Worm (Caenorhabditis elegans) whole organism, mixed stage, embryonic: ENCODE measurements around the gene ntr-2.
"Not testable (repeated sequence)": the region's sequence is repeated elsewhere in the genome, so short reads cannot be mapped to it uniquely, and the experiment has no call there.

Experiments used
- M03D4.4 ChIP-seq: sonication (generic microtip); optimal IDR thresholded peaks from 2 replicates; lab custom pipeline; 2017; ENCODE audit warnings: mild to moderate bottlenecking, missing genetic modification characterization, missing compliant biosample characterization
- bed-3 ChIP-seq: fragments of 200-800 bp; sonication (Bioruptor generic); optimal IDR thresholded peaks from 3 replicates; lab custom pipeline; 2018; ENCODE audit warnings: mild to moderate bottlenecking, missing genetic modification characterization, moderate library complexity, missing compliant biosample characterization
- blmp-1 ChIP-seq: fragments of 150-350 bp; optimal IDR thresholded peaks from 2 replicates; lab custom pipeline; 2014; ENCODE audit warnings: missing biosample characterization, missing genetic modification characterization
- ceh-39 ChIP-seq: fragments of 150-350 bp; optimal IDR thresholded peaks from 2 replicates; lab custom pipeline; 2014; ENCODE audit warnings: missing biosample characterization, missing genetic modification characterization
- ceh-43 ChIP-seq: fragments of 200-800 bp; sonication (Bioruptor generic); optimal IDR thresholded peaks from 2 replicates; lab custom pipeline; 2018; ENCODE audit warnings: mild to moderate bottlenecking, missing genetic modification characterization, moderate library complexity, missing compliant biosample characterization
- ceh-83 ChIP-seq: fragments of 200-800 bp; sonication (Bioruptor generic); optimal IDR thresholded peaks from 2 replicates; lab custom pipeline; 2018; ENCODE audit warnings: mild to moderate bottlenecking, missing genetic modification characterization, missing compliant biosample characterization
- ces-1 ChIP-seq: fragments of 150-350 bp; optimal IDR thresholded peaks from 2 replicates; lab custom pipeline; 2014; ENCODE audit warnings: missing biosample characterization, missing genetic modification reagents, missing genetic modification characterization
- cnd-1 ChIP-seq: fragments of 200-800 bp; sonication (Bioruptor generic); optimal IDR thresholded peaks from 2 replicates; lab custom pipeline; 2018; ENCODE audit warnings: mild to moderate bottlenecking, missing genetic modification characterization, missing compliant biosample characterization
- drap-1 ChIP-seq: fragments of 200-800 bp; sonication (Bioruptor generic); optimal IDR thresholded peaks from 3 replicates; lab custom pipeline; 2018; ENCODE audit warnings: mild to moderate bottlenecking, missing genetic modification characterization, missing compliant biosample characterization
- elt-1 ChIP-seq: sonication (generic microtip); optimal IDR thresholded peaks from 2 replicates; lab custom pipeline; 2017; ENCODE audit warnings: missing genetic modification characterization, mild to moderate bottlenecking, missing compliant biosample characterization, antibody characterized with exemption, moderate library complexity, borderline replicate concordance; ENCODE audit not compliant: insufficient read depth
- elt-3 ChIP-seq: fragments of 150-350 bp; optimal IDR thresholded peaks from 2 replicates; lab custom pipeline; 2014; ENCODE audit warnings: missing biosample characterization, missing genetic modification characterization
- flh-1 ChIP-seq: fragments of 200-800 bp; sonication (Bioruptor generic); optimal IDR thresholded peaks from 2 replicates; lab custom pipeline; 2018; ENCODE audit warnings: mild to moderate bottlenecking, missing genetic modification characterization, moderate library complexity, missing compliant biosample characterization
- ham-2 ChIP-seq: fragments of 200-800 bp; sonication (Bioruptor generic); optimal IDR thresholded peaks from 2 replicates; lab custom pipeline; 2018; ENCODE audit warnings: mild to moderate bottlenecking, missing genetic modification characterization, missing compliant biosample characterization
- hlh-1 ChIP-seq: fragments of 150-350 bp; optimal IDR thresholded peaks from 2 replicates; lab custom pipeline; 2014; ENCODE audit warnings: missing biosample characterization, missing genetic modification reagents, missing genetic modification characterization
- lin-13 ChIP-seq: fragments of 150-350 bp; optimal IDR thresholded peaks from 2 replicates; lab custom pipeline; 2014; ENCODE audit warnings: missing biosample characterization, missing genetic modification characterization
- lin-32 ChIP-seq: fragments of 200-800 bp; sonication (Bioruptor generic); optimal IDR thresholded peaks from 2 replicates; lab custom pipeline; 2018; ENCODE audit warnings: mild to moderate bottlenecking, missing genetic modification characterization, missing compliant biosample characterization
- lsy-2 ChIP-seq: fragments of 150-350 bp; optimal IDR thresholded peaks from 2 replicates; lab custom pipeline; 2014; ENCODE audit warnings: missing biosample characterization, missing genetic modification characterization
- mab-5 ChIP-seq: fragments of 150-350 bp; optimal IDR thresholded peaks from 2 replicates; lab custom pipeline; 2014; ENCODE audit warnings: missing biosample characterization, missing genetic modification characterization
- mep-1 ChIP-seq: fragments of 150-350 bp; optimal IDR thresholded peaks from 2 replicates; lab custom pipeline; 2017; ENCODE audit warnings: missing biosample characterization, missing genetic modification reagents, missing genetic modification characterization, inconsistent platforms
- mls-2 ChIP-seq: sonication (generic microtip); optimal IDR thresholded peaks from 2 replicates; lab custom pipeline; 2016; ENCODE audit warnings: mild to moderate bottlenecking, missing genetic modification characterization, moderate library complexity, missing compliant biosample characterization
- nhr-12 ChIP-seq: fragments of 150-350 bp; optimal IDR thresholded peaks from 2 replicates; lab custom pipeline; 2014; ENCODE audit warnings: missing biosample characterization, missing genetic modification characterization
- nhr-2 ChIP-seq: fragments of 150-350 bp; optimal IDR thresholded peaks from 2 replicates; lab custom pipeline; 2014; ENCODE audit warnings: missing biosample characterization, missing genetic modification characterization
- nhr-237 ChIP-seq: fragments of 150-350 bp; optimal IDR thresholded peaks from 2 replicates; lab custom pipeline; 2014; ENCODE audit warnings: missing biosample characterization, missing genetic modification characterization
- nhr-28 ChIP-seq: fragments of 150-350 bp; optimal IDR thresholded peaks from 2 replicates; lab custom pipeline; 2014; ENCODE audit warnings: missing biosample characterization, missing genetic modification characterization
- nhr-76 ChIP-seq: sonication (generic microtip); optimal IDR thresholded peaks from 2 replicates; lab custom pipeline; 2017; ENCODE audit warnings: missing biosample characterization, missing genetic modification characterization
- pha-4 ChIP-seq: fragments of 150-350 bp; optimal IDR thresholded peaks from 2 replicates; lab custom pipeline; 2018; ENCODE audit warnings: missing biosample characterization, missing genetic modification reagents, missing genetic modification characterization
- sem-2 ChIP-seq: fragments of 200-800 bp; sonication (Bioruptor generic); optimal IDR thresholded peaks from 2 replicates; lab custom pipeline; 2018; ENCODE audit warnings: mild to moderate bottlenecking, missing genetic modification characterization, missing compliant biosample characterization
- snpc-4 ChIP-seq: fragments of 150-350 bp; optimal IDR thresholded peaks from 2 replicates; lab custom pipeline; 2014; ENCODE audit warnings: missing biosample characterization, missing genetic modification characterization
- tbx-8 ChIP-seq: fragments of 200-800 bp; sonication (Bioruptor generic); optimal IDR thresholded peaks from 2 replicates; lab custom pipeline; 2018; ENCODE audit warnings: mild to moderate bottlenecking, missing genetic modification characterization, moderate library complexity, missing compliant biosample characterization
- unc-120 ChIP-seq: sonication (generic microtip); optimal IDR thresholded peaks from 2 replicates; lab custom pipeline; 2017; ENCODE audit warnings: missing genetic modification characterization, missing compliant biosample characterization; ENCODE audit not compliant: poor library complexity, severe bottlenecking
- unc-39 ChIP-seq: fragments of 150-350 bp; optimal IDR thresholded peaks from 2 replicates; lab custom pipeline; 2014; ENCODE audit warnings: missing biosample characterization, missing genetic modification characterization
- unc-62 ChIP-seq: fragments of 150-350 bp; optimal IDR thresholded peaks from 2 replicates; lab custom pipeline; 2014; ENCODE audit warnings: missing biosample characterization, missing genetic modification reagents, missing genetic modification characterization
- zip-8 ChIP-seq: fragments of 150-350 bp; optimal IDR thresholded peaks from 2 replicates; lab custom pipeline; 2014; ENCODE audit warnings: missing biosample characterization, missing genetic modification characterization

Gene ntr-2

DNA sequence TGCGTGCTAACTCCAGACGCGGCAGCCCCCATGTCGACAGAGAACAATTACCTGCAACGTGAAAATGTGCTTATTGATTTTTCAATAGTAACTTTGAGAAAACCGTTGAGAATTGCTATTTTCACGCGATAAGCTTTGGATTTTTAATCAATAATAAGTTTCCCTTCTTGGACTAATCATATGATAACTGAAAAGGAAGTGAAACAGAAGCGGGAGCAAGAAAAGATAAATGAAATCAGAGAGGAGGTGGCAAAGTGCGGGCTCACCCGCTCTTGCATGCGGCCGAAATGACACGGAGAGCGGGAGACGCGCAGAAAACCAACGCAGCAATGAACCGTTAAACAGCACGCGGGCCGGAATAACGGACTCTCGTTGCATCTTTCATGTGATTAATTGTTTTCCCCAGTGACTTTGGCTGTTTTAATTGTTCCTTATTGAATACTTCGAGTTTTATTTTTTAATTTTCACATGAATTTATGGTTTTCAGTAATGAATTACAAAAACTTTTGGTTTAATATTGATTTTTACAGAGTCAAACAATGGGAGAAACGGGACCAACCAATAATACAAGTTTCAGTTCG, 41.6 kb upstream of the ntr-2 start, which contains the start of the genes flwr-1 and tbc-1:
TSS of gene flwr-1 (minus strand) at position 51 of the 581 bp plus-strand sequence.
TSS of gene tbc-1 (plus strand) at position 531 of the 581 bp plus-strand sequence.
- TF ChIP-seq unc-62 (GFP tag; lab: Kevin White, UChicago) = no peak
- TF ChIP-seq unc-120 (tag; lab: Kevin White, UChicago) = peak; percentile 35
- no peak for TF ChIP-seq M03D4.4
- TF ChIP-seq ces-1 (GFP tag; lab: Kevin White, UChicago) = peak; percentile 60
- TF ChIP-seq nhr-12 = no peak
- no peak for TF ChIP-seq lin-13 (tag; lab: Kevin White, UChicago)
- peak; percentile 18 for TF ChIP-seq ceh-43 (GFP tag; lab: Kevin White, UChicago)
- TF ChIP-seq pha-4 (tag; lab: Kevin White, UChicago) = no peak
- no peak for TF ChIP-seq ham-2 (GFP tag; lab: Kevin White, UChicago)
- no peak for TF ChIP-seq mab-5

DNA sequence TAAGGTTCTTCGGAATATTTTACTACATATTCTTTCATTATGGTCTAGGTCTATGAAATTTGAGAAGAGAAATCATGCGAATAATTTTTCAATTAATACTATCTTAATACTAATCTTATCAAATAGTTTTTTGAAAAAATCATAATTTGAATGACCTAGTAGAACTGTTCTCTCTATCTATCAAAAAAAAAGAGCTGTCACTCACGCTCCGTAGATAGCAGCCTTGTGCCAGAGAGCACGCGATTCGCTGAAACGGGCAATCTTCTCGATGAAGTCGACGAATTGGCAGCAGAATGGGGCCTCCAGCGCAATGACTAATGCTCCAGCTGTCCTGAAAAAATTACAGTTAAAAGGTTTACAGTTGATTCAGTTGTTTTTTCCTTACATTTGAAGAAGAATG, 40.9 kb upstream of the ntr-2 start:
- TF ChIP-seq nhr-237 (no peak), zip-8 (no peak), hlh-1 (tag; lab: Kevin White, UChicago) (no peak), cnd-1 (tag; lab: Kevin White, UChicago) (no peak), lin-13 (tag; lab: Kevin White, UChicago) (no peak), mab-5 (no peak), sem-2 (GFP tag; lab: Kevin White, UChicago) (no peak), drap-1 (GFP tag; lab: Kevin White, UChicago) (no peak), nhr-12 (no peak), unc-120 (tag; lab: Kevin White, UChicago) (no peak), ces-1 (GFP tag; lab: Kevin White, UChicago) (no peak), ceh-43 (GFP tag; lab: Kevin White, UChicago) (no peak), lsy-2 (tag; lab: Kevin White, UChicago) (no peak), nhr-2 (tag; lab: Kevin White, UChicago) (no peak), nhr-76 (no peak), ceh-39 (tag; lab: Kevin White, UChicago) (no peak), mep-1 (tag; lab: Kevin White, UChicago) (no peak), snpc-4 (tag; lab: Kevin White, UChicago) (no peak), flh-1 (GFP tag; lab: Kevin White, UChicago) (no peak), unc-39 (tag; lab: Kevin White, UChicago) (no peak)

DNA sequence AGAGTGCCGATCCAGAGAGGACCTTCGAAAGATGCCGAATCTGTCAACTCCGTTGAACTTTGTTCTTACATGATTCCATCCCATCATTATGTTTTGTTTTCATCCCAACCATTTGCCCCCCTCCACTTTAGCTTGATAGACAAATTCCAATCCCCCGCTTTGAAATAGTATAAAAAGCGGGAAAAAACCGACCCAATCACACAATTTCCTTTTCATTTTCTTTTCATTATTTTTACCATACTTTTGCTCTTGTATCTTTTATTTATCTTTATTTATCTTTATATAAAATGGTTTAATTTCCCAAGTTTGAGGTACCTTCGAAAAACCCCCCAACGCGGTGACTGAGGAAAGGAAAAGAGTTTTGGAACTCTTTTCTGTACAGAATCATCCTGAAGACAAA, 37.8 kb upstream of the ntr-2 start, which contains the start of gene F20D1.22:
TSS of gene F20D1.22 (plus strand) at position 301 of the 400 bp plus-strand sequence.
- TF ChIP-seq ces-1 (GFP tag; lab: Kevin White, UChicago); nhr-12; lin-32: not testable (repeated sequence)

DNA sequence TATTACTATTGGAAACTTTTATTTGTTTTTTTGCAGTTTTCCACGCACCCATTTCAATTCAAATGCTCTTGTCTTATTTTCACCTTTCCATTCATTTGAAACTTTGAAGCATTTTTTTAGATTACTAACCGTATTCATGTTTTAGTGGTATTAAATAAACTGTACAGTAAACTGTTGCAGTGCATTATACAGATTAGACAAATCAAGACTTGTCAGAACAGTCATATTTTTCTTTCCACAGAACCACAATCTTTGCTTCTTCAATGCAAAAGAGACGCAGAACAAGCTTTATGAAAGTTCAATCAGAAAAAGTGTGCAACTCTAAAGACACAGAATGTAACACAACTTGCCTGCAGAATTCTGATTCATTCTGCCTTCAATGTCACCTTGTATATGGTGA, 37.0 kb upstream of the ntr-2 start, which contains the start of gene F45B8.5:
TSS of gene F45B8.5 (plus strand) at position 301 of the 400 bp plus-strand sequence.
- no peak for TF ChIP-seq nhr-237
- TF ChIP-seq ceh-43 (GFP tag; lab: Kevin White, UChicago) = no peak
- no peak for TF ChIP-seq ces-1 (GFP tag; lab: Kevin White, UChicago)
- TF ChIP-seq drap-1 (GFP tag; lab: Kevin White, UChicago) = no peak
- TF ChIP-seq unc-39 (tag; lab: Kevin White, UChicago) = no peak
- TF ChIP-seq blmp-1 (tag; lab: Kevin White, UChicago) = no peak
- TF ChIP-seq M03D4.4 = no peak
- no peak for TF ChIP-seq elt-1 (tag; lab: Kevin White, UChicago)
- TF ChIP-seq flh-1 (GFP tag; lab: Kevin White, UChicago) = no peak
- TF ChIP-seq nhr-12 = no peak
- TF ChIP-seq tbx-8 (GFP tag; lab: Kevin White, UChicago) = no peak

DNA sequence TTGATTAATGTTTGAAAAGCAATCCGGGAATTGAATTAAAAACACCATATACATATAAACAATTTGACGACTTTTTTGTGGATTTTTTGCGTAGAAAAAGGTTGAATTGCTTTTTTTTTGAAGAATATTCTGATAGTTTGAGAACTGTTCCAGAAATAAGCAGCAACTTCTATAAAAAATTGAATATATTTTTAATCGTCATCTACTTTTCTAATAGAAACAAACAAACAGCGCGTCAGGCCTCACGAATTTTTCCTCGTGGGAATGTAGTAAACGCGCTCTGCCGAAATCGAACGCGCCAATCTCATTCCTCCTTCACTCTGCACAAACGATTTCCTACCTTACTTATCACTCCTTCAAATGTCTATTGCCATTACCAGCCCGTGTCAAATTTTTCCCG, 35.5 kb upstream of the ntr-2 start, which contains the start of gene rgs-11:
TSS of gene rgs-11 (plus strand) at position 301 of the 400 bp plus-strand sequence.
- TF ChIP-seq elt-3 (tag; lab: Kevin White, UChicago) = no peak
- TF ChIP-seq ceh-43 (GFP tag; lab: Kevin White, UChicago) = no peak
- TF ChIP-seq sem-2 (GFP tag; lab: Kevin White, UChicago) = no peak
- no peak for TF ChIP-seq blmp-1 (tag; lab: Kevin White, UChicago)
- TF ChIP-seq M03D4.4 = no peak
- no peak for TF ChIP-seq unc-62 (GFP tag; lab: Kevin White, UChicago)
- TF ChIP-seq zip-8 = no peak
- no peak for TF ChIP-seq unc-120 (tag; lab: Kevin White, UChicago)
- TF ChIP-seq ham-2 (GFP tag; lab: Kevin White, UChicago) = no peak
- TF ChIP-seq hlh-1 (tag; lab: Kevin White, UChicago) = no peak
- no peak for TF ChIP-seq nhr-28 (tag; lab: Kevin White, UChicago)
- TF ChIP-seq mls-2 (tag; lab: Kevin White, UChicago) = no peak
- TF ChIP-seq unc-39 (tag; lab: Kevin White, UChicago) = no peak
- no peak for TF ChIP-seq nhr-237
- no peak for TF ChIP-seq cnd-1 (tag; lab: Kevin White, UChicago)
- no peak for TF ChIP-seq pha-4 (tag; lab: Kevin White, UChicago)
- no peak for TF ChIP-seq nhr-76
- no peak for TF ChIP-seq flh-1 (GFP tag; lab: Kevin White, UChicago)
- no peak for TF ChIP-seq bed-3 (GFP tag; lab: Kevin White, UChicago)
- TF ChIP-seq ceh-83 = no peak
